Worm (Caenorhabditis elegans) whole organism, midembryonic: ENCODE data around the gene cpt-5.

ENCODE experiments used
- T22C8.4 ChIP-seq: fragments of 200-800 bp; sonication (Bioruptor generic); IDR thresholded peaks from 2 replicates; pipeline ENCODE4 v1.3.6; 2022; ENCODE audit warnings: missing genetic modification characterization, missing compliant biosample characterization
- flt-1 ChIP-seq: fragments of 200-800 bp; sonication (Bioruptor generic); IDR thresholded peaks from 2 replicates; pipeline ENCODE4 v1.3.6; 2022; ENCODE audit warnings: missing genetic modification characterization, missing compliant biosample characterization

DNA sequence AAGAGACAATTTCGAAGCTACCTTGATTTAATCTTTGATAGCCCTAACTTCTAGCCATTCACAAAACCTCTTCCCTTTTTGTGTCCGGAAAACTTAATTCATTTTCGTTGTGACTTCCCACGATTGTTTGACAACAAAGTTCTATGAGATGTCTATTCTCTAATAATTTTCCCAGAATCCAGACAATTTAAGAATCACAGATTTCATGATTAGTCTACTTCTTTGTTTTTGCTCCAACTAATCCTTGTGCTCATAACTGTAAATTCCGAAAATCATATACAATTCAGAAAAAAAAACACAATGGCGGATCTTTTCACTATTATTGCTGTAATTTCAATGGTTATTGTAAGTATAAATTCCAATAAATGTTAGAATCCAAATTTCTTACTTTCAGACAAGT, 10.5 kb upstream of the cpt-5 start, which contains the start of gene srx-137:
- TF ChIP-seq flt-1 (GFP tag; lab: Robert Waterston, UW) (no peak), T22C8.4 (no peak)
